Fruit fly (Drosophila melanogaster) whole organism, pupa: ENCODE measurements around the gene CG5516.

ENCODE experiments used
- CG10348 ChIP-seq: fragments of 200-800 bp; sonication (Bioruptor generic); IDR thresholded peaks from 2 replicates; pipeline ENCODE4 v1.3.6; 2022; ENCODE audit warnings: missing biosample characterization, missing genetic modification characterization
- CG12605 ChIP-seq: fragments of 200-800 bp; sonication (Bioruptor generic); IDR thresholded peaks from 2 replicates; pipeline ENCODE4 v1.3.6; 2022; ENCODE audit warnings: missing biosample characterization, missing genetic modification characterization
- CG13204 ChIP-seq: fragments of 200-800 bp; sonication (Bioruptor generic); optimal IDR thresholded peaks from 2 replicates; lab custom pipeline; 2018; ENCODE audit warnings: missing biosample characterization, mild to moderate bottlenecking, missing genetic modification characterization, moderate library complexity
- CG15710 ChIP-seq: fragments of 200-800 bp; sonication (Bioruptor generic); optimal IDR thresholded peaks from 2 replicates; lab custom pipeline; 2018; ENCODE audit warnings: missing biosample characterization, mild to moderate bottlenecking, missing genetic modification characterization, moderate library complexity
- CG32121 ChIP-seq: fragments of 200-800 bp; sonication (Bioruptor generic); IDR thresholded peaks from 2 replicates; pipeline ENCODE4 v1.3.6; 2022; ENCODE audit warnings: missing biosample characterization, missing genetic modification characterization
- CG34367 ChIP-seq: fragments of 200-800 bp; sonication (Bioruptor generic); optimal IDR thresholded peaks from 2 replicates; lab custom pipeline; 2018; ENCODE audit warnings: missing biosample characterization, mild to moderate bottlenecking, missing genetic modification characterization
- D1 ChIP-seq: fragments of 200-800 bp; sonication (Bioruptor generic); optimal IDR thresholded peaks from 2 replicates; lab custom pipeline; 2018; ENCODE audit warnings: missing biosample characterization, mild to moderate bottlenecking, missing genetic modification characterization, moderate library complexity
- EcR ChIP-seq: fragments of 200-800 bp; sonication (Bioruptor generic); optimal IDR thresholded peaks from 3 replicates; lab custom pipeline; 2019; ENCODE audit warnings: missing biosample characterization, missing genetic modification characterization, mild to moderate bottlenecking, moderate library complexity, missing genetic modification reagents
- Pif1B ChIP-seq: fragments of 200-800 bp; sonication (Bioruptor generic); optimal IDR thresholded peaks from 3 replicates; lab custom pipeline; 2016; ENCODE audit warnings: missing biosample characterization, missing genetic modification characterization
- fd96Ca ChIP-seq: fragments of 200-800 bp; sonication (Bioruptor generic); IDR thresholded peaks from 3 replicates; pipeline ENCODE4 v1.3.6; 2022; ENCODE audit warnings: missing biosample characterization, missing genetic modification characterization
- gl ChIP-seq: fragments of 200-800 bp; sonication (Bioruptor generic); optimal IDR thresholded peaks from 2 replicates; lab custom pipeline; 2018; ENCODE audit warnings: missing biosample characterization, mild to moderate bottlenecking, missing genetic modification characterization

DNA sequence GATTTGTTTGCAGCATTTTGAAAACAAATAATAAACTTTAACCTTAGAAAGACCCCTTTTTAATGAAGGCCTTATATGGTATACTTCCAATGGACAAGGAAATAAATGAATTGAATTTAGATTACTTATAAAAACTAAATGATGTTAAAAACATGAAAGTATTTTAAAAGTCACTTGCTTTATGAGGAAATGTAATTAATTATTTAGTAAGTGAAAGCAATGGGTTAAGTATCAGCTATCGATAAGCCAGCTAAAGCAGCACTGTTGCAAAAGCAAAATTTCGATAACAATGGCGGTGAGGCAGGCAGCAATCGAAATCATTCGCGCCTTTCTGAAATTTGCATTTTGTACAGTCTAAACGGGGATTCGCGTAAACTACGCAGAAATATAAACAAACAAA, 1.5 kb downstream of the CG5516 start, which contains the start of the genes CG32856 and Rbf2:
- no peak; the same call in 1 of the 2 replicates for TF ChIP-seq CG12605 (GFP tag; lab: Robert Waterston, UW)
- peak; percentile 89 for TF ChIP-seq CG34367
- TF ChIP-seq Pif1B (GFP tag; lab: Kevin White, UChicago): no peak
- no peak for TF ChIP-seq CG13204
- TF ChIP-seq gl (tag; lab: Kevin White, UChicago): no peak
- TF ChIP-seq CG10348: peak; percentile 56; the same call in 1 of the 2 replicates
- TF ChIP-seq fd96Ca (GFP tag; lab: Robert Waterston, UW): no peak
- TF ChIP-seq CG15710 (tag; lab: Kevin White, UChicago): peak; percentile 94
- peak; percentile 70 for TF ChIP-seq CG32121
- peak; percentile 35 for TF ChIP-seq EcR (GFP tag; lab: Kevin White, UChicago)
- no peak for TF ChIP-seq D1
